Fruit fly (Drosophila melanogaster) whole organism, prepupa: ENCODE measurements around the gene pip.
A peak's percentile ranks its signal among the peaks of the same experiment; 100 is the strongest.

ENCODE experiments used
- Blimp-1 ChIP-seq: fragments of 200-800 bp; sonication (Bioruptor generic); optimal IDR thresholded peaks from 3 replicates; lab custom pipeline; 2017; ENCODE audit warnings: missing biosample characterization, missing genetic modification characterization, mild to moderate bottlenecking, moderate library complexity, missing genetic modification reagents
- CG10631 ChIP-seq: fragments of 200-800 bp; sonication (Bioruptor generic); optimal IDR thresholded peaks from 2 replicates; lab custom pipeline; 2016; ENCODE audit warnings: missing biosample characterization, missing genetic modification characterization
- CG10669 ChIP-seq: fragments of 200-800 bp; sonication (Bioruptor generic); optimal IDR thresholded peaks from 3 replicates; lab custom pipeline; 2018; ENCODE audit warnings: missing biosample characterization, mild to moderate bottlenecking, missing genetic modification characterization, moderate library complexity
- CG11294 ChIP-seq: fragments of 200-800 bp; sonication (Bioruptor generic); IDR thresholded peaks from 2 replicates; pipeline ENCODE4 v1.3.6; 2022; ENCODE audit warnings: missing biosample characterization, missing genetic modification characterization
- CG11762 ChIP-seq: fragments of 200-800 bp; sonication (Bioruptor generic); optimal IDR thresholded peaks from 3 replicates; lab custom pipeline; 2016; ENCODE audit warnings: missing biosample characterization, missing genetic modification characterization; ENCODE audit not compliant: insufficient read depth
- CG15336 ChIP-seq: fragments of 200-800 bp; sonication (Bioruptor generic); IDR thresholded peaks from 2 replicates; pipeline ENCODE4 v1.3.6; 2022; ENCODE audit warnings: missing biosample characterization, missing genetic modification characterization
- CG1621 ChIP-seq: fragments of 200-800 bp; sonication (Bioruptor generic); optimal IDR thresholded peaks from 3 replicates; lab custom pipeline; 2018; ENCODE audit warnings: missing biosample characterization, mild to moderate bottlenecking, missing genetic modification characterization
- CG16779 ChIP-seq: fragments of 200-800 bp; sonication (Bioruptor generic); optimal IDR thresholded peaks from 3 replicates; lab custom pipeline; 2017; ENCODE audit warnings: missing biosample characterization, mild to moderate bottlenecking, missing genetic modification characterization
- CG3032 ChIP-seq: fragments of 200-800 bp; optimal IDR thresholded peaks from 2 replicates; lab custom pipeline; 2019; ENCODE audit warnings: missing biosample characterization, mild to moderate bottlenecking, missing genetic modification characterization, moderate library complexity
- CG31627 ChIP-seq: fragments of 200-800 bp; sonication (Bioruptor generic); optimal IDR thresholded peaks from 3 replicates; lab custom pipeline; 2016; ENCODE audit warnings: missing biosample characterization, missing genetic modification characterization
- CG32006 ChIP-seq: fragments of 200-800 bp; sonication (Bioruptor generic); optimal IDR thresholded peaks from 3 replicates; lab custom pipeline; 2017; ENCODE audit warnings: missing biosample characterization, mild to moderate bottlenecking, missing genetic modification characterization
- CG34406 ChIP-seq: fragments of 200-800 bp; sonication (Bioruptor generic); optimal IDR thresholded peaks from 3 replicates; lab custom pipeline; 2016; ENCODE audit warnings: missing biosample characterization, missing genetic modification characterization
- CG3919 ChIP-seq: fragments of 200-800 bp; sonication (Bioruptor generic); optimal IDR thresholded peaks from 3 replicates; lab custom pipeline; 2016; ENCODE audit warnings: missing biosample characterization, missing genetic modification characterization
- CG6163 ChIP-seq: fragments of 200-800 bp; sonication (Bioruptor generic); IDR thresholded peaks from 3 replicates; pipeline ENCODE4 v1.3.6; 2022; ENCODE audit warnings: missing biosample characterization, missing genetic modification characterization
- CG6276 ChIP-seq: fragments of 200-800 bp; sonication (Bioruptor generic); optimal IDR thresholded peaks from 2 replicates; lab custom pipeline; 2017; ENCODE audit warnings: missing biosample characterization, mild to moderate bottlenecking, missing genetic modification characterization
- CG6854 ChIP-seq: fragments of 200-800 bp; sonication (Bioruptor generic); optimal IDR thresholded peaks from 2 replicates; lab custom pipeline; 2017; ENCODE audit warnings: missing biosample characterization, mild to moderate bottlenecking, missing genetic modification characterization
- CG8119 ChIP-seq: fragments of 200-800 bp; sonication (Bioruptor generic); IDR thresholded peaks from 3 replicates; pipeline ENCODE4 v1.3.6; 2022; ENCODE audit warnings: missing biosample characterization, missing genetic modification characterization
- CG8319 ChIP-seq: fragments of 200-800 bp; sonication (Bioruptor generic); optimal IDR thresholded peaks from 3 replicates; lab custom pipeline; 2016; ENCODE audit warnings: missing biosample characterization, missing genetic modification characterization
- CG8632 ChIP-seq: fragments of 200-800 bp; sonication (Bioruptor generic); optimal IDR thresholded peaks from 3 replicates; lab custom pipeline; 2016; ENCODE audit warnings: missing biosample characterization, missing genetic modification characterization
- CG9139 ChIP-seq: fragments of 200-800 bp; sonication (Bioruptor generic); optimal IDR thresholded peaks from 3 replicates; lab custom pipeline; 2017; ENCODE audit warnings: missing biosample characterization, mild to moderate bottlenecking, missing genetic modification characterization
- Eip75B ChIP-seq: fragments of 200-800 bp; sonication (Bioruptor generic); optimal IDR thresholded peaks from 3 replicates; lab custom pipeline; 2016; ENCODE audit warnings: missing biosample characterization, missing genetic modification characterization
- Eip78C ChIP-seq: fragments of 200-800 bp; sonication (Bioruptor generic); peaks from one replicate; lab custom pipeline; 2016; ENCODE audit warnings: missing biosample characterization, missing genetic modification characterization
- Eip93F ChIP-seq: fragments of 200-800 bp; sonication (Bioruptor generic); optimal IDR thresholded peaks from 2 replicates; lab custom pipeline; 2016; ENCODE audit warnings: missing biosample characterization, mild to moderate bottlenecking, missing genetic modification characterization
- Ets21C ChIP-seq: fragments of 200-800 bp; sonication (Bioruptor generic); optimal IDR thresholded peaks from 3 replicates; lab custom pipeline; 2016; ENCODE audit warnings: missing biosample characterization, missing genetic modification characterization
- Gug ChIP-seq: fragments of 200-800 bp; sonication (Bioruptor generic); IDR thresholded peaks from 2 replicates; pipeline ENCODE4 v1.3.6; 2022; ENCODE audit warnings: missing biosample characterization, missing genetic modification characterization
- Hr39 ChIP-seq: fragments of 200-800 bp; sonication (Bioruptor generic); optimal IDR thresholded peaks from 2 replicates; lab custom pipeline; 2016; ENCODE audit warnings: missing biosample characterization, missing genetic modification characterization
- Lpt ChIP-seq: fragments of 200-800 bp; sonication (Bioruptor generic); optimal IDR thresholded peaks from 3 replicates; lab custom pipeline; 2016; ENCODE audit warnings: missing biosample characterization, missing genetic modification characterization
- Met ChIP-seq: fragments of 200-800 bp; sonication (Bioruptor generic); optimal IDR thresholded peaks from 3 replicates; lab custom pipeline; 2016; ENCODE audit warnings: missing biosample characterization, missing genetic modification characterization
- OdsH ChIP-seq: fragments of 200-800 bp; sonication (Bioruptor generic); optimal IDR thresholded peaks from 3 replicates; lab custom pipeline; 2016; ENCODE audit warnings: missing biosample characterization, missing genetic modification characterization
- Smox ChIP-seq: fragments of 200-800 bp; sonication (Bioruptor generic); optimal IDR thresholded peaks from 3 replicates; lab custom pipeline; 2016; ENCODE audit warnings: missing biosample characterization, missing genetic modification characterization
- Sox102F ChIP-seq: fragments of 200-800 bp; sonication (Bioruptor generic); optimal IDR thresholded peaks from 2 replicates; lab custom pipeline; 2016; ENCODE audit warnings: missing biosample characterization, mild to moderate bottlenecking, missing genetic modification characterization
- Sox14 ChIP-seq: fragments of 200-800 bp; sonication (Bioruptor generic); optimal IDR thresholded peaks from 3 replicates; lab custom pipeline; 2016; ENCODE audit warnings: missing biosample characterization, missing genetic modification characterization
- Sox15 ChIP-seq: fragments of 200-800 bp; sonication (Bioruptor generic); optimal IDR thresholded peaks from 3 replicates; lab custom pipeline; 2016; ENCODE audit warnings: missing biosample characterization, missing genetic modification characterization
- achi ChIP-seq: fragments of 200-800 bp; sonication (Bioruptor generic); optimal IDR thresholded peaks from 3 replicates; lab custom pipeline; 2016; ENCODE audit warnings: missing biosample characterization, missing genetic modification characterization
- acj6 ChIP-seq: fragments of 200-800 bp; sonication (Bioruptor generic); optimal IDR thresholded peaks from 3 replicates; lab custom pipeline; 2016; ENCODE audit warnings: missing biosample characterization, missing genetic modification characterization
- cyc ChIP-seq: fragments of 200-800 bp; sonication (Bioruptor generic); optimal IDR thresholded peaks from 3 replicates; lab custom pipeline; 2016; ENCODE audit warnings: missing biosample characterization, missing genetic modification characterization
- dac ChIP-seq: fragments of 200-800 bp; sonication (Bioruptor generic); optimal IDR thresholded peaks from 2 replicates; lab custom pipeline; 2017; ENCODE audit warnings: missing biosample characterization, mild to moderate bottlenecking, missing genetic modification characterization
- dsx ChIP-seq: fragments of 200-800 bp; optimal IDR thresholded peaks from 3 replicates; lab custom pipeline; 2019; ENCODE audit warnings: missing biosample characterization, mild to moderate bottlenecking, missing genetic modification characterization, moderate library complexity; ENCODE audit not compliant: poor library complexity, severe bottlenecking
- eg ChIP-seq: fragments of 200-800 bp; sonication (Bioruptor generic); IDR thresholded peaks from 3 replicates; pipeline ENCODE4 v1.3.6; 2022; ENCODE audit warnings: missing biosample characterization, missing genetic modification characterization
- esn ChIP-seq: fragments of 200-800 bp; sonication (Bioruptor generic); optimal IDR thresholded peaks from 2 replicates; lab custom pipeline; 2016; ENCODE audit warnings: missing biosample characterization, mild to moderate bottlenecking, missing genetic modification characterization, moderate library complexity
- fd59A ChIP-seq: fragments of 200-800 bp; sonication (Bioruptor generic); optimal IDR thresholded peaks from 2 replicates; lab custom pipeline; 2017; ENCODE audit warnings: missing biosample characterization, mild to moderate bottlenecking, missing genetic modification characterization, missing genetic modification reagents
- fd85E ChIP-seq: fragments of 200-800 bp; sonication (Bioruptor generic); optimal IDR thresholded peaks from 3 replicates; lab custom pipeline; 2016; ENCODE audit warnings: missing biosample characterization, missing genetic modification characterization
- fkh ChIP-seq: fragments of 200-800 bp; sonication (Bioruptor generic); optimal IDR thresholded peaks from 3 replicates; lab custom pipeline; 2017; ENCODE audit warnings: missing biosample characterization, mild to moderate bottlenecking, missing genetic modification characterization, moderate library complexity
- lz ChIP-seq: fragments of 200-800 bp; sonication (Bioruptor generic); optimal IDR thresholded peaks from 3 replicates; lab custom pipeline; 2016; ENCODE audit warnings: missing biosample characterization, missing genetic modification characterization
- net ChIP-seq: fragments of 200-800 bp; sonication (Bioruptor generic); optimal IDR thresholded peaks from 3 replicates; lab custom pipeline; 2016; ENCODE audit warnings: missing biosample characterization, missing genetic modification characterization
- pdm3 ChIP-seq: fragments of 200-800 bp; sonication (Bioruptor generic); optimal IDR thresholded peaks from 3 replicates; lab custom pipeline; 2016; ENCODE audit warnings: missing biosample characterization, missing genetic modification characterization
- salr ChIP-seq, 2 experiments: fragments of 200-800 bp; sonication (Bioruptor generic); optimal IDR thresholded peaks; 3 replicates each; lab custom pipeline; 2016 to 2018; ENCODE audit warnings: missing biosample characterization in 2 of 2, missing genetic modification characterization in 2 of 2, mild to moderate bottlenecking in 1 of 2
- spab ChIP-seq: fragments of 200-800 bp; sonication (Bioruptor generic); optimal IDR thresholded peaks from 2 replicates; lab custom pipeline; 2017; ENCODE audit warnings: missing biosample characterization, mild to moderate bottlenecking, missing genetic modification characterization, missing genetic modification reagents
- ss ChIP-seq, 2 experiments: fragments of 200-800 bp; sonication (Bioruptor generic); optimal IDR thresholded peaks; 2 replicates in 1 of 2; 3 replicates in 1 of 2; lab custom pipeline; 2017 to 2018; ENCODE audit warnings: mild to moderate bottlenecking in 2 of 2, missing biosample characterization in 2 of 2, missing genetic modification characterization in 2 of 2, moderate library complexity in 1 of 2
- svp ChIP-seq: fragments of 200-800 bp; sonication (Bioruptor generic); peaks from one replicate; lab custom pipeline; 2016; ENCODE audit warnings: missing biosample characterization, missing genetic modification characterization
- topi ChIP-seq: fragments of 200-800 bp; sonication (Bioruptor generic); optimal IDR thresholded peaks from 3 replicates; lab custom pipeline; 2016; ENCODE audit warnings: missing biosample characterization, missing genetic modification characterization
- vri ChIP-seq: fragments of 200-800 bp; sonication (Bioruptor generic); optimal IDR thresholded peaks from 3 replicates; lab custom pipeline; 2016; ENCODE audit warnings: missing biosample characterization, mild to moderate bottlenecking, missing genetic modification characterization

pip gene

DNA sequence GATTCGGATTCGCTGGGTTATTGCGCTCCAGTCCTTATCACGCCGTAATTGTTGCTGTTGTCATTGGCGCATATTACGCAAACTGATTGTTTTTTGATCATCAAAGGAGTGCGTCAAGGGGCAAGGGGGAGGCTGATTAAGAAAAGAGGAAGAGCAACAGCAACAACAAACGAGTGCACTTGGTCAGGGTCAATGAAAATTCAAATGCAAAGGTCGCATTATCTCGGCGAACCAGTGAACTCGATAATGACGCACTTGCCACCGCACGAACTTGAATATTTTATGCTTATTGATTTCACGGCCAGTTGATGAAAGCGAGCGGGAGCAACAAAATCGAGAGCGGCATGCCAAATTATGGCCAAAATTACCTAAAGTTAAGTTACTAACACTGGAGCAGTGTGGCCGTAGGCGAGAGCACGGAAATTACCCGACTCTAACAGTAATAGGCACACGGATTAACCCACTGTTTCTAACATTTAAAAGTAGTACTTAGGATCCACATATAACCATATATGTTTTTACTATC, 77.1 kb downstream of the pip start, which contains the start of gene nes:
nes (minus strand) TSS at position 402 of the 526 bp plus-strand sequence.
- no peak for TF ChIP-seq esn (GFP tag; lab: Kevin White, UChicago)
- TF ChIP-seq Lpt (GFP tag; lab: Kevin White, UChicago) = no peak
- TF ChIP-seq spab = no peak
- peak; percentile 38 for TF ChIP-seq CG31627 (GFP tag; lab: Kevin White, UChicago)
- TF ChIP-seq Eip93F = peak; percentile 21
- TF ChIP-seq pdm3 (GFP tag; lab: Kevin White, UChicago) = no peak
- TF ChIP-seq Eip78C = peak; percentile 68
- no peak for TF ChIP-seq Met (GFP tag; lab: Kevin White, UChicago)
- TF ChIP-seq topi (GFP tag; lab: Kevin White, UChicago) = no peak
- peak; percentile 12 for TF ChIP-seq Hr39 (GFP tag; lab: Kevin White, UChicago)
- TF ChIP-seq achi (GFP tag; lab: Kevin White, UChicago) = no peak
- TF ChIP-seq CG10669 (GFP tag; lab: Kevin White, UChicago) = no peak
- no peak for TF ChIP-seq CG34406 (GFP tag; lab: Kevin White, UChicago)
- no peak for TF ChIP-seq CG11762 (GFP tag; lab: Kevin White, UChicago)
- no peak for TF ChIP-seq CG1621 (tag; lab: Kevin White, UChicago)
- no peak for TF ChIP-seq CG8119
- TF ChIP-seq CG11294 (GFP tag; lab: Robert Waterston, UW) = no peak
- TF ChIP-seq ss (GFP tag; optimal IDR thresholded peaks at IDR 0.05; lab: Kevin White, UChicago) = no peak
- TF ChIP-seq CG16779 (tag; lab: Kevin White, UChicago) = no peak
- TF ChIP-seq dac (GFP tag; lab: Kevin White, UChicago) = no peak
- TF ChIP-seq Gug (GFP tag; lab: Robert Waterston, UW) = no peak
- peak; percentile 16 for TF ChIP-seq Sox14
- no peak for TF ChIP-seq OdsH (GFP tag; lab: Kevin White, UChicago)
- TF ChIP-seq CG32006 = no peak
- no peak for TF ChIP-seq Sox102F (GFP tag; lab: Kevin White, UChicago)
- no peak for TF ChIP-seq dsx (GFP tag; lab: Kevin White, UChicago)
- TF ChIP-seq vri (GFP tag; lab: Kevin White, UChicago) = peak; percentile 100
- no peak for TF ChIP-seq acj6
- no peak for TF ChIP-seq Ets21C (GFP tag; lab: Kevin White, UChicago)
- TF ChIP-seq cyc (GFP tag; lab: Kevin White, UChicago) = peak; percentile 22
- peak; percentile 25; the same call in 1 of the 3 replicates for TF ChIP-seq eg
- no peak for TF ChIP-seq CG3032 (tag; lab: Kevin White, UChicago)
- TF ChIP-seq net (GFP tag; lab: Kevin White, UChicago) = no peak
- TF ChIP-seq svp (GFP tag; lab: Kevin White, UChicago) = peak; percentile 98
- TF ChIP-seq CG6854 (GFP tag; lab: Kevin White, UChicago) = peak; percentile 54
- no peak for TF ChIP-seq CG6276 (GFP tag; lab: Kevin White, UChicago)
- TF ChIP-seq salr (GFP tag; optimal IDR thresholded peaks at IDR 0.05; lab: Kevin White, UChicago) = no peak
- TF ChIP-seq CG10631 (GFP tag; lab: Kevin White, UChicago) = no peak
- no peak for TF ChIP-seq CG8632 (GFP tag; lab: Kevin White, UChicago)
- TF ChIP-seq CG8319 (GFP tag; lab: Kevin White, UChicago) = no peak
- no peak for TF ChIP-seq fd85E
- TF ChIP-seq CG3919 (GFP tag; lab: Kevin White, UChicago) = no peak
- TF ChIP-seq Eip75B (GFP tag; lab: Kevin White, UChicago) = peak; percentile 47
- TF ChIP-seq Smox (GFP tag; lab: Kevin White, UChicago) = no peak
- no peak for TF ChIP-seq lz (GFP tag; lab: Kevin White, UChicago)
- no peak for TF ChIP-seq CG15336 (GFP tag; lab: Robert Waterston, UW)
- TF ChIP-seq CG6163 (GFP tag; lab: Robert Waterston, UW) = peak; percentile 53; the same call in 1 of the 3 replicates
- no peak for TF ChIP-seq CG9139 (GFP tag; lab: Kevin White, UChicago)
- TF ChIP-seq fd59A (GFP tag; lab: Kevin White, UChicago) = no peak
- TF ChIP-seq fkh (GFP tag; lab: Kevin White, UChicago) = no peak
- TF ChIP-seq Sox15 (GFP tag; lab: Kevin White, UChicago) = no peak
- no peak for TF ChIP-seq Blimp-1 (GFP tag; lab: Kevin White, UChicago)
